Worm (Caenorhabditis elegans) whole organism, L4 larva: Measurements from ENCODE around the gene F32D8.7.
A peak's percentile ranks its signal among the peaks of the same experiment; 100 is the strongest.

ENCODE experiments used
- mdl-1 ChIP-seq, 2 experiments: fragments of 150-350 bp in 1 of 2; sonication (generic microtip) in 1 of 2; optimal IDR thresholded peaks; 2 replicates each; lab custom pipeline; 2014 to 2017; ENCODE audit warnings: missing biosample characterization in 2 of 2, missing genetic modification characterization in 2 of 2
- nhr-11 ChIP-seq: fragments of 150-350 bp; optimal IDR thresholded peaks from 2 replicates; lab custom pipeline; 2014; ENCODE audit warnings: missing biosample characterization, missing genetic modification characterization

DNA sequence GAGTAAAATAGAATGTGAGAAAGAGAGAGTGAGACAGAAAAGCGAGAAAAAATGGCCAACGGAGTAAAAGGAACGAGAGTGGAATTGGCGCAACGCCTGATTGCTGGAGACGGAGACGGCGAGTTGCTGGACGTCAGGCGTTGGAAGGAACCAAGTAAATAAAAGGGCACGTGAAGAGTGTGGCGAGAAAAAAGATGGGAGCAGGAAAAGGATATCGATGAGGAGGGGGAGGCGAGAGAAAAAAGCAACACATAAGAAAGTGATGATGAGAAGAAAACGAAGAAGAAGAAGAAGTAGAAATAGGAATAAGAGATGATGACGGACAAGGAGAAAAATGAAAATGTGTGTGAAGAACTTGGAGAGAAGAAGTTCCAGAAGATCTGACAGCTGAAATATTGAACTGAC, 26.8 kb upstream of the F32D8.7 start:
- TF ChIP-seq mdl-1 (tag; optimal IDR thresholded peaks at IDR 0.05; lab: Kevin White, UChicago) = peak; percentile 81 to 98
- TF ChIP-seq nhr-11 (tag; lab: Kevin White, UChicago) = peak; percentile 88
